Worm (Caenorhabditis elegans) whole organism, L4 larva: Measurements from ENCODE around the gene ztf-8.

ENCODE experiments used
- F10B5.3 ChIP-seq: sonication (generic microtip); optimal IDR thresholded peaks from 2 replicates; lab custom pipeline; 2016; ENCODE audit warnings: mild to moderate bottlenecking, missing genetic modification characterization, missing compliant biosample characterization
- T26A8.4 ChIP-seq: fragments of 200-800 bp; sonication (Bioruptor generic); IDR thresholded peaks from 2 replicates; pipeline ENCODE4 v1.3.6; 2022; ENCODE audit warnings: missing genetic modification characterization, missing compliant biosample characterization
- Y105C5A.15 ChIP-seq: fragments of 200-800 bp; sonication (Bioruptor generic); IDR thresholded peaks from 2 replicates; pipeline ENCODE4 v1.3.6; 2022; ENCODE audit warnings: missing genetic modification characterization, missing compliant biosample characterization
- Y48G9A.11 ChIP-seq: fragments of 200-800 bp; sonication (Bioruptor generic); IDR thresholded peaks from 2 replicates; pipeline ENCODE4 v1.3.6; 2022; ENCODE audit warnings: missing genetic modification reagents, missing genetic modification characterization, missing compliant biosample characterization
- Y5F2A.4 ChIP-seq: fragments of 200-800 bp; sonication (Bioruptor generic); optimal IDR thresholded peaks from 2 replicates; lab custom pipeline; 2018; ENCODE audit warnings: mild to moderate bottlenecking, missing genetic modification characterization, missing compliant biosample characterization
- Y75B8A.6 ChIP-seq: fragments of 200-800 bp; sonication (Bioruptor generic); IDR thresholded peaks from 2 replicates; pipeline ENCODE4 v1.3.6; 2022; ENCODE audit warnings: missing genetic modification reagents, missing genetic modification characterization, missing compliant biosample characterization
- ZK546.5 ChIP-seq, 2 experiments: sonication (generic microtip); optimal IDR thresholded peaks; 2 replicates each; lab custom pipeline; 2017; ENCODE audit warnings: missing biosample characterization in 2 of 2, missing genetic modification characterization in 2 of 2
- aha-1 ChIP-seq: fragments of 150-350 bp; peaks from one replicate; lab custom pipeline; 2014; ENCODE audit warnings: missing biosample characterization, missing genetic modification characterization
- arid-1 ChIP-seq: fragments of 200-800 bp; sonication (Bioruptor generic); conservative IDR thresholded peaks from 2 replicates; pipeline ENCODE4 v1.3.6; 2022; ENCODE audit warnings: missing genetic modification reagents, missing genetic modification characterization, missing compliant biosample characterization
- attf-4 ChIP-seq: sonication (generic microtip); optimal IDR thresholded peaks from 3 replicates; lab custom pipeline; 2017; ENCODE audit warnings: missing biosample characterization, missing genetic modification characterization
- ceh-20 ChIP-seq: fragments of 200-800 bp; sonication (Bioruptor generic); IDR thresholded peaks from 2 replicates; pipeline ENCODE4 v1.3.6; 2022; ENCODE audit warnings: missing genetic modification reagents, missing genetic modification characterization, missing compliant biosample characterization
- ceh-44 ChIP-seq: fragments of 200-800 bp; sonication (Bioruptor generic); IDR thresholded peaks from 2 replicates; pipeline ENCODE4 v1.3.6; 2022; ENCODE audit warnings: missing genetic modification reagents, missing genetic modification characterization, missing compliant biosample characterization
- cey-2 ChIP-seq: sonication (generic microtip); optimal IDR thresholded peaks from 3 replicates; lab custom pipeline; 2017; ENCODE audit warnings: missing genetic modification characterization, mild to moderate bottlenecking, missing compliant biosample characterization, antibody characterized with exemption, borderline replicate concordance; ENCODE audit not compliant: insufficient read depth
- daf-16 ChIP-seq, 3 experiments: sonication (generic microtip); optimal IDR thresholded peaks; 2 replicates each; lab custom pipeline; 2016 to 2017; ENCODE audit warnings: missing genetic modification characterization in 3 of 3, missing genetic modification reagents in 3 of 3, mild to moderate bottlenecking in 2 of 3, missing compliant biosample characterization in 2 of 3, missing biosample characterization in 1 of 3, moderate library complexity in 1 of 3
- daf-19 ChIP-seq: fragments of 200-800 bp; sonication (Bioruptor generic); conservative IDR thresholded peaks from 2 replicates; pipeline ENCODE4 v1.3.6; 2022; ENCODE audit warnings: missing genetic modification characterization, missing compliant biosample characterization
- dmd-6 ChIP-seq: fragments of 200-800 bp; sonication (Bioruptor generic); IDR thresholded peaks from 2 replicates; pipeline ENCODE4 v1.3.6; 2022; ENCODE audit warnings: missing genetic modification reagents, missing genetic modification characterization, missing compliant biosample characterization
- dpl-1 ChIP-seq: fragments of 150-350 bp; optimal IDR thresholded peaks from 2 replicates; lab custom pipeline; 2014; ENCODE audit warnings: missing biosample characterization, missing genetic modification reagents, missing genetic modification characterization
- duxl-1 ChIP-seq: sonication (generic microtip); optimal IDR thresholded peaks from 2 replicates; lab custom pipeline; 2016; ENCODE audit warnings: mild to moderate bottlenecking, missing genetic modification characterization, moderate library complexity, missing compliant biosample characterization; ENCODE audit not compliant: poor library complexity
- egl-43 ChIP-seq: fragments of 200-800 bp; sonication (Bioruptor generic); IDR thresholded peaks from 2 replicates; pipeline ENCODE4 v1.3.6; 2022; ENCODE audit warnings: missing genetic modification reagents, missing genetic modification characterization, missing compliant biosample characterization
- fkh-10 ChIP-seq: fragments of 150-350 bp; optimal IDR thresholded peaks from 2 replicates; lab custom pipeline; 2014; ENCODE audit warnings: missing biosample characterization, missing genetic modification reagents, missing genetic modification characterization
- hlh-30 ChIP-seq: sonication (generic microtip); optimal IDR thresholded peaks from 2 replicates; lab custom pipeline; 2017; ENCODE audit warnings: antibody characterized with exemption, mild to moderate bottlenecking, missing genetic modification characterization, missing compliant biosample characterization; ENCODE audit not compliant: insufficient read depth
- hmg-1.1 ChIP-seq: fragments of 200-800 bp; sonication (Bioruptor generic); IDR thresholded peaks from 2 replicates; pipeline ENCODE4 v1.3.6; 2022; ENCODE audit warnings: missing genetic modification reagents, missing genetic modification characterization, missing compliant biosample characterization
- jun-1 ChIP-seq: fragments of 150-350 bp; optimal IDR thresholded peaks from 2 replicates; lab custom pipeline; 2014; ENCODE audit warnings: missing biosample characterization, missing genetic modification reagents, missing genetic modification characterization
- lin-1 ChIP-seq: fragments of 200-800 bp; sonication (Bioruptor generic); IDR thresholded peaks from 2 replicates; pipeline ENCODE4 v1.3.6; 2022; ENCODE audit warnings: missing genetic modification reagents, missing genetic modification characterization, missing compliant biosample characterization
- lin-15B ChIP-seq: fragments of 150-350 bp; sonication (generic microtip); optimal IDR thresholded peaks from 3 replicates; lab custom pipeline; 2014; ENCODE audit warnings: missing biosample characterization, missing genetic modification characterization
- lin-29 ChIP-seq: fragments of 200-800 bp; sonication (Bioruptor generic); IDR thresholded peaks from 2 replicates; pipeline ENCODE4 v1.3.6; 2022; ENCODE audit warnings: missing genetic modification reagents, missing genetic modification characterization, missing compliant biosample characterization
- lsy-2 ChIP-seq, 2 experiments: fragments of 150-350 bp in 1 of 2; sonication (generic microtip) in 1 of 2; optimal IDR thresholded peaks; 2 replicates each; lab custom pipeline; 2014 to 2017; ENCODE audit warnings: missing biosample characterization in 2 of 2, missing genetic modification characterization in 2 of 2
- madf-9 ChIP-seq: fragments of 200-800 bp; sonication (Bioruptor generic); conservative IDR thresholded peaks from 2 replicates; pipeline ENCODE4 v1.3.6; 2022; ENCODE audit warnings: missing genetic modification reagents, missing genetic modification characterization, missing compliant biosample characterization
- mdt-29 ChIP-seq: fragments of 200-800 bp; sonication (Bioruptor generic); IDR thresholded peaks from 2 replicates; pipeline ENCODE4 v1.3.6; 2022; ENCODE audit warnings: missing genetic modification reagents, missing genetic modification characterization, missing compliant biosample characterization
- mep-1 ChIP-seq: fragments of 150-350 bp; sonication (generic microtip); optimal IDR thresholded peaks from 3 replicates; lab custom pipeline; 2014; ENCODE audit warnings: missing biosample characterization, missing genetic modification characterization
- mes-2 ChIP-seq: sonication (generic microtip); optimal IDR thresholded peaks from 2 replicates; lab custom pipeline; 2016; ENCODE audit warnings: missing genotype, mild to moderate bottlenecking, missing genetic modification characterization, missing compliant biosample characterization; ENCODE audit not compliant: poor library complexity, severe bottlenecking
- mxl-3 ChIP-seq: fragments of 200-800 bp; sonication (Bioruptor generic); optimal IDR thresholded peaks from 2 replicates; lab custom pipeline; 2018; ENCODE audit warnings: mild to moderate bottlenecking, missing genetic modification characterization, missing compliant biosample characterization
- nhr-10 ChIP-seq: fragments of 150-350 bp; optimal IDR thresholded peaks from 2 replicates; lab custom pipeline; 2014; ENCODE audit warnings: missing biosample characterization, missing genetic modification characterization
- nhr-102 ChIP-seq: sonication (generic microtip); optimal IDR thresholded peaks from 2 replicates; lab custom pipeline; 2016; ENCODE audit warnings: mild to moderate bottlenecking, missing genetic modification characterization, moderate library complexity, missing compliant biosample characterization
- php-3 ChIP-seq: fragments of 200-800 bp; sonication (Bioruptor generic); IDR thresholded peaks from 2 replicates; pipeline ENCODE4 v1.3.6; 2022; ENCODE audit warnings: missing genetic modification reagents, missing genetic modification characterization, missing compliant biosample characterization
- pqm-1 ChIP-seq: sonication (generic microtip); optimal IDR thresholded peaks from 2 replicates; lab custom pipeline; 2017; ENCODE audit warnings: missing biosample characterization, missing genetic modification characterization
- saeg-2 ChIP-seq: fragments of 200-800 bp; sonication (Bioruptor generic); IDR thresholded peaks from 2 replicates; pipeline ENCODE4 v1.3.6; 2022; ENCODE audit warnings: missing genetic modification reagents, missing genetic modification characterization, missing compliant biosample characterization
- skn-1 ChIP-seq: fragments of 150-350 bp; optimal IDR thresholded peaks from 2 replicates; lab custom pipeline; 2014; ENCODE audit warnings: missing biosample characterization, missing genetic modification characterization
- unc-62 ChIP-seq, 3 experiments: fragments of 150-350 bp in 1 of 3; sonication (generic microtip); optimal IDR thresholded peaks in 2 of 3; peaks in 1 of 3; 1 replicate in 1 of 3; 2 replicates in 2 of 3; lab custom pipeline; 2014 to 2017; ENCODE audit warnings: missing biosample characterization in 3 of 3, missing genetic modification characterization in 3 of 3, missing genetic modification reagents in 3 of 3, missing genotype in 1 of 3
- vab-7 ChIP-seq: fragments of 200-800 bp; sonication (Bioruptor generic); IDR thresholded peaks from 2 replicates; pipeline ENCODE4 v1.3.6; 2022; ENCODE audit warnings: missing genetic modification reagents, missing genetic modification characterization, missing compliant biosample characterization
- zag-1 ChIP-seq: fragments of 150-350 bp; optimal IDR thresholded peaks from 2 replicates; lab custom pipeline; 2014; ENCODE audit warnings: missing biosample characterization, missing genetic modification characterization
- zfp-3 ChIP-seq: fragments of 200-800 bp; sonication (Bioruptor generic); conservative IDR thresholded peaks from 2 replicates; pipeline ENCODE4 v1.3.6; 2022; ENCODE audit warnings: missing genetic modification reagents, missing genetic modification characterization, missing compliant biosample characterization

Gene ztf-8

ce11 chrIII:5305725-5306124 lies 32.5 kb upstream of the ztf-8 start (continued):
- TF ChIP-seq attf-4 (tag; lab: Kevin White, UChicago), result no peak
- peak; percentile 91 for TF ChIP-seq T26A8.4 (GFP tag; lab: Robert Waterston, UW)
- peak; percentile 89 for TF ChIP-seq vab-7 (GFP tag; lab: Robert Waterston, UW)
- peak; percentile 79 for TF ChIP-seq Y5F2A.4
- no peak for TF ChIP-seq pqm-1 (tag; lab: Kevin White, UChicago)
- TF ChIP-seq zag-1, result no peak
- TF ChIP-seq daf-19, result peak; percentile 93
- peak; percentile 44; the same call in 1 of the 2 replicates for TF ChIP-seq mdt-29
- TF ChIP-seq zfp-3 (GFP tag; lab: Robert Waterston, UW), result 0 out of 2 replicates have a peak, but pooled peaks have one; percentile 40
- peak; percentile 37 for TF ChIP-seq aha-1
- TF ChIP-seq php-3 (GFP tag; lab: Robert Waterston, UW), result peak; percentile 75
- TF ChIP-seq daf-16 (GFP tag; optimal IDR thresholded peaks at IDR 0.05; lab: Kevin White, UChicago), result peak; percentile 57 to 83
- TF ChIP-seq daf-16 (tag; optimal IDR thresholded peaks at IDR 0.05; lab: Kevin White, UChicago), result peak; percentile 83
- no peak for TF ChIP-seq ZK546.5 (tag; optimal IDR thresholded peaks at IDR 0.05; lab: Kevin White, UChicago)
- 0 out of 2 replicates have a peak, but pooled peaks have one; percentile 46 for TF ChIP-seq lin-29 (GFP tag; lab: Robert Waterston, UW)
- peak in 1 of 2 experiments; percentile 72 for TF ChIP-seq lsy-2 (tag; optimal IDR thresholded peaks at IDR 0.05; lab: Kevin White, UChicago)
- peak; percentile 83; the same call in 1 of the 2 replicates for TF ChIP-seq Y75B8A.6 (GFP tag; lab: Robert Waterston, UW)
- TF ChIP-seq ceh-44 (GFP tag; lab: Robert Waterston, UW), result peak; percentile 78
- TF ChIP-seq lin-1, result peak; percentile 84
- TF ChIP-seq F10B5.3, result peak; percentile 59
- TF ChIP-seq nhr-10 (tag; lab: Kevin White, UChicago), result no peak
- TF ChIP-seq mxl-3 (GFP tag; lab: Kevin White, UChicago), result peak; percentile 75
- TF ChIP-seq arid-1 (GFP tag; lab: Robert Waterston, UW), result peak; percentile 95
- no peak for TF ChIP-seq cey-2 (tag; lab: Kevin White, UChicago)

- TF ChIP-seq hmg-1.1 (GFP tag; lab: Robert Waterston, UW) (no peak), unc-62 (GFP tag; optimal IDR thresholded peaks at IDR 0.05 in 1 of 2; lab: Kevin White, UChicago) (peak in 1 of 2 experiments; percentile 98), unc-62 (tag; optimal IDR thresholded peaks at IDR 0.05; lab: Kevin White, UChicago) (no peak)
Measured at ce11 chrIII:5304044-5304443, 30.8 kb upstream of the ztf-8 start.

ce11 chrIII:5301786-5302268 lies 28.6 kb upstream of the ztf-8 start, which contains the start of the genes T15B12.2 and F52C9.5:
Gene T15B12.2 (minus strand): TSS chrIII:5301886.
Gene F52C9.5 (plus strand): TSS chrIII:5302218.
- TF ChIP-seq Y75B8A.6 (GFP tag; lab: Robert Waterston, UW), result no peak
- TF ChIP-seq egl-43 (GFP tag; lab: Robert Waterston, UW), result no peak
- TF ChIP-seq dmd-6 (GFP tag; lab: Robert Waterston, UW), result no peak
- no peak for TF ChIP-seq fkh-10 (GFP tag; lab: Kevin White, UChicago)
- no peak for TF ChIP-seq saeg-2 (GFP tag; lab: Robert Waterston, UW)
- TF ChIP-seq, all 104 proteins: peak for 0

- peak; percentile 68 for TF ChIP-seq mes-2 (tag; lab: Kevin White, UChicago)
- TF ChIP-seq php-3 (GFP tag; lab: Robert Waterston, UW), result peak; percentile 85
- TF ChIP-seq nhr-102 (tag; lab: Kevin White, UChicago), result peak; percentile 57
- TF ChIP-seq skn-1 (tag; lab: Kevin White, UChicago), result no peak
- TF ChIP-seq nhr-10 (tag; lab: Kevin White, UChicago), result no peak
- TF ChIP-seq lin-1, result peak; percentile 68
- peak; percentile 79 for TF ChIP-seq Y48G9A.11 (GFP tag; lab: Robert Waterston, UW)
- TF ChIP-seq zag-1, result no peak
- TF ChIP-seq mdt-29, result peak; percentile 71
- TF ChIP-seq madf-9 (GFP tag; lab: Robert Waterston, UW), result 0 out of 2 replicates have a peak, but pooled peaks have one; percentile 59
- TF ChIP-seq T26A8.4 (GFP tag; lab: Robert Waterston, UW), result peak; percentile 87
- TF ChIP-seq lin-15B (tag; lab: Kevin White, UChicago), result no peak
- TF ChIP-seq mep-1 (tag; lab: Kevin White, UChicago), result peak; percentile 64
- peak; percentile 71; the same call in 1 of the 2 replicates for TF ChIP-seq ceh-20 (GFP tag; lab: Robert Waterston, UW)
- peak; percentile 13 for TF ChIP-seq hlh-30 (tag; lab: Kevin White, UChicago)
- TF ChIP-seq dpl-1, result peak; percentile 18
- no peak for TF ChIP-seq jun-1
- TF ChIP-seq vab-7 (GFP tag; lab: Robert Waterston, UW), result peak; percentile 92
- peak; percentile 71 for TF ChIP-seq duxl-1 (tag; lab: Kevin White, UChicago)
- TF ChIP-seq Y105C5A.15, result 0 out of 2 replicates have a peak, but pooled peaks have one; percentile 47
- peak; percentile 41 for TF ChIP-seq F10B5.3
Measured at ce11 chrIII:5294867-5295266, 21.6 kb upstream of the ztf-8 start.
